Comparison of ENCODE assay signal across 1 fruit fly cellular context in genomic region chrX:13605942-13606491, dm6.
TF ChIP-seq lines count a peak whose summit lies in the region.

No protein-coding gene starts in this region.

TF ChIP-seq in whole organism, embryonic, 481 proteins besides CTCF, POLR2A, EP300 and RAD21 (continued from another document):
- no peak for TF ChIP-seq CG7745 (tag; optimal IDR thresholded peaks at IDR 0.05; lab: Kevin White, UChicago)
- no peak for TF ChIP-seq CG2678 (tag; optimal IDR thresholded peaks at IDR 0.05; lab: Kevin White, UChicago)
- TF ChIP-seq CG9727 (GFP tag; optimal IDR thresholded peaks at IDR 0.05; lab: Kevin White, UChicago), result no peak
- TF ChIP-seq CG17385 (GFP tag; optimal IDR thresholded peaks at IDR 0.05; lab: Kevin White, UChicago), result no peak
- no peak for TF ChIP-seq gro (GFP tag; optimal IDR thresholded peaks at IDR 0.05; lab: Kevin White, UChicago)
- TF ChIP-seq CG34224 (GFP tag; IDR thresholded peaks at IDR 0.05; lab: Robert Waterston, UW; ENCODE audit: partially characterized antibody), result peak; percentile 75
- TF ChIP-seq kay (GFP tag; optimal IDR thresholded peaks at IDR 0.05; lab: Kevin White, UChicago), result no peak
- TF ChIP-seq Oaz (GFP tag; IDR thresholded peaks at IDR 0.05; lab: Robert Waterston, UW), result no peak
- TF ChIP-seq Hr78 (GFP tag; optimal IDR thresholded peaks at IDR 0.05; lab: Kevin White, UChicago), result no peak
- TF ChIP-seq nmo (GFP tag; optimal IDR thresholded peaks at IDR 0.05; lab: Kevin White, UChicago), result no peak
- peak; percentile 68 for TF ChIP-seq HLH4C (GFP tag; IDR thresholded peaks at IDR 0.05; lab: Robert Waterston, UW; ENCODE audit: partially characterized antibody)
- peak; percentile 78 to 96 for TF ChIP-seq insv (GFP tag; optimal IDR thresholded peaks at IDR 0.05; lab: Kevin White, UChicago)
- TF ChIP-seq emc (GFP tag; optimal IDR thresholded peaks at IDR 0.05; lab: Kevin White, UChicago), result no peak
- no peak for TF ChIP-seq psq (GFP tag; optimal IDR thresholded peaks at IDR 0.05; lab: Kevin White, UChicago)
- no peak for TF ChIP-seq CG8388 (GFP tag; optimal IDR thresholded peaks at IDR 0.05; lab: Kevin White, UChicago)
- peak; percentile 70; the same call in 1 of the 2 replicates for TF ChIP-seq amos (GFP tag; IDR thresholded peaks at IDR 0.05; lab: Robert Waterston, UW; ENCODE audit: partially characterized antibody)
- no peak for TF ChIP-seq slou (GFP tag; optimal IDR thresholded peaks at IDR 0.05; lab: Kevin White, UChicago)
- no peak for TF ChIP-seq Lpt (GFP tag; optimal IDR thresholded peaks at IDR 0.05; lab: Kevin White, UChicago)
- no peak for TF ChIP-seq CG11504 (tag; optimal IDR thresholded peaks at IDR 0.05; lab: Kevin White, UChicago)
- TF ChIP-seq gsb (GFP tag; IDR thresholded peaks at IDR 0.05; lab: Robert Waterston, UW), result no peak
- no peak for TF ChIP-seq Adf1 (GFP tag; IDR thresholded peaks at IDR 0.05; lab: Robert Waterston, UW)
- no peak for TF ChIP-seq lilli (GFP tag; optimal IDR thresholded peaks at IDR 0.05; lab: Kevin White, UChicago)
- TF ChIP-seq abd-A (tag; optimal IDR thresholded peaks at IDR 0.05; lab: Kevin White, UChicago), result no peak
- no peak for TF ChIP-seq CG17829 (tag; optimal IDR thresholded peaks at IDR 0.05; lab: Kevin White, UChicago)
- TF ChIP-seq nerfin-1 (tag; optimal IDR thresholded peaks at IDR 0.05; lab: Kevin White, UChicago), result no peak
- TF ChIP-seq ems (GFP tag; optimal IDR thresholded peaks at IDR 0.05; lab: Kevin White, UChicago), result no peak
- no peak for TF ChIP-seq caup (GFP tag; optimal IDR thresholded peaks at IDR 0.05; lab: Kevin White, UChicago; ENCODE audit: severe bottlenecking)
- TF ChIP-seq Elba2 (GFP tag; optimal IDR thresholded peaks at IDR 0.05; lab: Kevin White, UChicago), result peak; percentile 61
- no peak for TF ChIP-seq C15 (GFP tag; IDR thresholded peaks at IDR 0.05; lab: Robert Waterston, UW)
- no peak for TF ChIP-seq CG17328 (GFP tag; IDR thresholded peaks at IDR 0.05; lab: Robert Waterston, UW)
- TF ChIP-seq CG15601 (tag; optimal IDR thresholded peaks at IDR 0.05; lab: Kevin White, UChicago), result no peak
- TF ChIP-seq Stat92E (GFP tag; optimal IDR thresholded peaks at IDR 0.05; lab: Kevin White, UChicago), result no peak
- no peak for TF ChIP-seq CG7556 (GFP tag; optimal IDR thresholded peaks at IDR 0.05; lab: Kevin White, UChicago)
- TF ChIP-seq CG6175 (GFP tag; IDR thresholded peaks at IDR 0.05; lab: Robert Waterston, UW), result no peak
- no peak for TF ChIP-seq CG15269 (tag; optimal IDR thresholded peaks at IDR 0.05; lab: Kevin White, UChicago)
- no peak for TF ChIP-seq br (optimal IDR thresholded peaks at IDR 0.05; lab: Kevin White, UChicago)
- no peak for TF ChIP-seq wor (GFP tag; IDR thresholded peaks at IDR 0.05; lab: Robert Waterston, UW)
- TF ChIP-seq B-H2 (GFP tag; optimal IDR thresholded peaks at IDR 0.05; lab: Kevin White, UChicago), result no peak
- no peak for TF ChIP-seq gem (tag; optimal IDR thresholded peaks at IDR 0.05; lab: Kevin White, UChicago)
- TF ChIP-seq dysf (GFP tag; IDR thresholded peaks at IDR 0.05; lab: Robert Waterston, UW), result no peak
- no peak for TF ChIP-seq CG9876 (GFP tag; optimal IDR thresholded peaks at IDR 0.05; lab: Kevin White, UChicago)
- TF ChIP-seq danr (GFP tag; IDR thresholded peaks at IDR 0.05; lab: Robert Waterston, UW), result no peak
- no peak for TF ChIP-seq sens-2 (GFP tag; IDR thresholded peaks at IDR 0.05; lab: Robert Waterston, UW)
- peak; percentile 56 for TF ChIP-seq stwl (tag; optimal IDR thresholded peaks at IDR 0.05; lab: Kevin White, UChicago)
- TF ChIP-seq CG12104 (GFP tag; optimal IDR thresholded peaks at IDR 0.05; lab: Kevin White, UChicago), result no peak
- TF ChIP-seq knrl (GFP tag; IDR thresholded peaks at IDR 0.05; lab: Robert Waterston, UW; ENCODE audit: partially characterized antibody), result peak; percentile 56; the same call in 2 of the 3 replicates
- peak; percentile 72 for TF ChIP-seq BEAF-32 (GFP tag; optimal IDR thresholded peaks at IDR 0.05; lab: Kevin White, UChicago)
- TF ChIP-seq Ravus (GFP tag; IDR thresholded peaks at IDR 0.05; lab: Robert Waterston, UW), result no peak
- TF ChIP-seq mam (GFP tag; optimal IDR thresholded peaks at IDR 0.05; lab: Kevin White, UChicago), result no peak
- peak; percentile 86 for TF ChIP-seq Dp (GFP tag; optimal IDR thresholded peaks at IDR 0.05; lab: Kevin White, UChicago)
- TF ChIP-seq CG12391 (tag; optimal IDR thresholded peaks at IDR 0.05; lab: Kevin White, UChicago), result no peak
- TF ChIP-seq fd64A (GFP tag; optimal IDR thresholded peaks at IDR 0.05; lab: Kevin White, UChicago), result no peak
- TF ChIP-seq CG16779 (GFP tag; IDR thresholded peaks at IDR 0.05; lab: Robert Waterston, UW), result no peak
- no peak for TF ChIP-seq Hey (tag; optimal IDR thresholded peaks at IDR 0.05; lab: Kevin White, UChicago)
- TF ChIP-seq Aef1 (GFP tag; IDR thresholded peaks at IDR 0.05; lab: Robert Waterston, UW), result no peak
- TF ChIP-seq Fer1 (GFP tag; optimal IDR thresholded peaks at IDR 0.05; lab: Kevin White, UChicago), result no peak
- TF ChIP-seq CG30020 (tag; optimal IDR thresholded peaks at IDR 0.05; lab: Kevin White, UChicago), result no peak
- no peak for TF ChIP-seq crp (GFP tag; optimal IDR thresholded peaks at IDR 0.05; lab: Kevin White, UChicago)
- no peak for TF ChIP-seq NC2α (GFP tag; optimal IDR thresholded peaks at IDR 0.05; lab: Kevin White, UChicago)
- TF ChIP-seq Lim3 (GFP tag; IDR thresholded peaks at IDR 0.05; lab: Robert Waterston, UW), result no peak
- TF ChIP-seq Sry-δ (GFP tag; optimal IDR thresholded peaks at IDR 0.05; lab: Kevin White, UChicago), result peak; percentile 70
- peak; percentile 87 for TF ChIP-seq CG3995 (GFP tag; optimal IDR thresholded peaks at IDR 0.05; lab: Kevin White, UChicago)
- no peak for TF ChIP-seq CG4404 (GFP tag; IDR thresholded peaks at IDR 0.05; lab: Robert Waterston, UW)
- TF ChIP-seq CG1792 (GFP tag; optimal IDR thresholded peaks at IDR 0.05; lab: Kevin White, UChicago), result no peak
- TF ChIP-seq Antp (GFP tag; optimal IDR thresholded peaks at IDR 0.05; lab: Kevin White, UChicago), result no peak
- peak; percentile 7 for TF ChIP-seq CG17186 (GFP tag; optimal IDR thresholded peaks at IDR 0.05; lab: Kevin White, UChicago)
- no peak for TF ChIP-seq CG31365 (tag; optimal IDR thresholded peaks at IDR 0.05; lab: Kevin White, UChicago)
- TF ChIP-seq Doc3 (GFP tag; IDR thresholded peaks at IDR 0.05; lab: Robert Waterston, UW; ENCODE audit: partially characterized antibody), result peak; percentile 34; the same call in 1 of the 3 replicates
- no peak for TF ChIP-seq CG1602 (GFP tag; optimal IDR thresholded peaks at IDR 0.05; lab: Kevin White, UChicago)
- TF ChIP-seq CG12219 (GFP tag; optimal IDR thresholded peaks at IDR 0.05; lab: Kevin White, UChicago), result no peak
- no peak for TF ChIP-seq CG10209 (GFP tag; optimal IDR thresholded peaks at IDR 0.05; lab: Kevin White, UChicago)
- TF ChIP-seq shn (GFP tag; optimal IDR thresholded peaks at IDR 0.05; lab: Kevin White, UChicago), result no peak
- no peak for TF ChIP-seq usp (GFP tag; optimal IDR thresholded peaks at IDR 0.05; lab: Kevin White, UChicago)
- TF ChIP-seq CG14441 (GFP tag; IDR thresholded peaks at IDR 0.05; lab: Robert Waterston, UW), result no peak
- no peak for TF ChIP-seq CG7786 (GFP tag; optimal IDR thresholded peaks at IDR 0.05; lab: Kevin White, UChicago)
- TF ChIP-seq CG1024 (GFP tag; IDR thresholded peaks at IDR 0.05; lab: Robert Waterston, UW), result no peak
- no peak for TF ChIP-seq H15 (GFP tag; IDR thresholded peaks at IDR 0.05; lab: Robert Waterston, UW)
- no peak for TF ChIP-seq Six4 (GFP tag; optimal IDR thresholded peaks at IDR 0.05; lab: Kevin White, UChicago)
- no peak for TF ChIP-seq zen (tag; optimal IDR thresholded peaks at IDR 0.05; lab: Kevin White, UChicago)
- TF ChIP-seq CG2875 (GFP tag; optimal IDR thresholded peaks at IDR 0.05; lab: Kevin White, UChicago), result no peak
- TF ChIP-seq MBD-R2 (GFP tag; IDR thresholded peaks at IDR 0.05; lab: Robert Waterston, UW), result peak; percentile 35; the same call in 1 of the 2 replicates
- no peak for TF ChIP-seq GATAe (GFP tag; conservative IDR thresholded peaks at IDR 0.05; lab: Robert Waterston, UW)
- TF ChIP-seq CG12769 (tag; optimal IDR thresholded peaks at IDR 0.05; lab: Kevin White, UChicago), result no peak
- no peak for TF ChIP-seq CG12744 (GFP tag; optimal IDR thresholded peaks at IDR 0.05; lab: Kevin White, UChicago)
- no peak for TF ChIP-seq CG14965 (GFP tag; optimal IDR thresholded peaks at IDR 0.05; lab: Kevin White, UChicago; ENCODE audit: borderline replicate concordance)
- no peak for TF ChIP-seq CG10321 (GFP tag; IDR thresholded peaks at IDR 0.05; lab: Robert Waterston, UW)
- no peak for TF ChIP-seq crc (GFP tag; optimal IDR thresholded peaks at IDR 0.05; lab: Kevin White, UChicago)
- TF ChIP-seq otp (GFP tag; IDR thresholded peaks at IDR 0.05; lab: Robert Waterston, UW), result no peak
